Fruit fly (Drosophila melanogaster) whole organism, prepupa: ENCODE data around the gene tal-AA.

Experiments
- CG10631 ChIP-seq: fragments of 200-800 bp; sonication (Bioruptor generic); optimal IDR thresholded peaks from 2 replicates; lab custom pipeline; 2016; ENCODE audit warnings: missing biosample characterization, missing genetic modification characterization
- CG10669 ChIP-seq: fragments of 200-800 bp; sonication (Bioruptor generic); optimal IDR thresholded peaks from 3 replicates; lab custom pipeline; 2018; ENCODE audit warnings: missing biosample characterization, mild to moderate bottlenecking, missing genetic modification characterization, moderate library complexity
- CG11294 ChIP-seq: fragments of 200-800 bp; sonication (Bioruptor generic); IDR thresholded peaks from 2 replicates; pipeline ENCODE4 v1.3.6; 2022; ENCODE audit warnings: missing biosample characterization, missing genetic modification characterization
- CG11762 ChIP-seq: fragments of 200-800 bp; sonication (Bioruptor generic); optimal IDR thresholded peaks from 3 replicates; lab custom pipeline; 2016; ENCODE audit warnings: missing biosample characterization, missing genetic modification characterization; ENCODE audit not compliant: insufficient read depth
- CG11902 ChIP-seq: fragments of 200-800 bp; sonication (Bioruptor generic); optimal IDR thresholded peaks from 3 replicates; lab custom pipeline; 2016; ENCODE audit warnings: missing biosample characterization, missing genetic modification characterization
- CG15336 ChIP-seq: fragments of 200-800 bp; sonication (Bioruptor generic); IDR thresholded peaks from 2 replicates; pipeline ENCODE4 v1.3.6; 2022; ENCODE audit warnings: missing biosample characterization, missing genetic modification characterization
- CG1621 ChIP-seq: fragments of 200-800 bp; sonication (Bioruptor generic); optimal IDR thresholded peaks from 3 replicates; lab custom pipeline; 2018; ENCODE audit warnings: missing biosample characterization, mild to moderate bottlenecking, missing genetic modification characterization
- CG3032 ChIP-seq: fragments of 200-800 bp; optimal IDR thresholded peaks from 2 replicates; lab custom pipeline; 2019; ENCODE audit warnings: missing biosample characterization, mild to moderate bottlenecking, missing genetic modification characterization, moderate library complexity
- CG31627 ChIP-seq: fragments of 200-800 bp; sonication (Bioruptor generic); optimal IDR thresholded peaks from 3 replicates; lab custom pipeline; 2016; ENCODE audit warnings: missing biosample characterization, missing genetic modification characterization
- CG3919 ChIP-seq: fragments of 200-800 bp; sonication (Bioruptor generic); optimal IDR thresholded peaks from 3 replicates; lab custom pipeline; 2016; ENCODE audit warnings: missing biosample characterization, missing genetic modification characterization
- CG6163 ChIP-seq: fragments of 200-800 bp; sonication (Bioruptor generic); IDR thresholded peaks from 3 replicates; pipeline ENCODE4 v1.3.6; 2022; ENCODE audit warnings: missing biosample characterization, missing genetic modification characterization
- CG6276 ChIP-seq: fragments of 200-800 bp; sonication (Bioruptor generic); optimal IDR thresholded peaks from 2 replicates; lab custom pipeline; 2017; ENCODE audit warnings: missing biosample characterization, mild to moderate bottlenecking, missing genetic modification characterization
- CG6792 ChIP-seq: fragments of 200-800 bp; sonication (Bioruptor generic); optimal IDR thresholded peaks from 3 replicates; lab custom pipeline; 2016; ENCODE audit warnings: missing biosample characterization, missing genetic modification characterization
- CG6808 ChIP-seq: fragments of 200-800 bp; sonication (Bioruptor generic); optimal IDR thresholded peaks from 3 replicates; lab custom pipeline; 2017; ENCODE audit warnings: missing biosample characterization, missing genetic modification characterization, mild to moderate bottlenecking, moderate library complexity, missing genetic modification reagents
- CG6854 ChIP-seq: fragments of 200-800 bp; sonication (Bioruptor generic); optimal IDR thresholded peaks from 2 replicates; lab custom pipeline; 2017; ENCODE audit warnings: missing biosample characterization, mild to moderate bottlenecking, missing genetic modification characterization
- CG7368 ChIP-seq: fragments of 200-800 bp; sonication (Bioruptor generic); optimal IDR thresholded peaks from 3 replicates; lab custom pipeline; 2016; ENCODE audit warnings: missing biosample characterization, missing genetic modification characterization
- CG8119 ChIP-seq: fragments of 200-800 bp; sonication (Bioruptor generic); IDR thresholded peaks from 3 replicates; pipeline ENCODE4 v1.3.6; 2022; ENCODE audit warnings: missing biosample characterization, missing genetic modification characterization
- CG8319 ChIP-seq: fragments of 200-800 bp; sonication (Bioruptor generic); optimal IDR thresholded peaks from 3 replicates; lab custom pipeline; 2016; ENCODE audit warnings: missing biosample characterization, missing genetic modification characterization
- Eip75B ChIP-seq: fragments of 200-800 bp; sonication (Bioruptor generic); optimal IDR thresholded peaks from 3 replicates; lab custom pipeline; 2016; ENCODE audit warnings: missing biosample characterization, missing genetic modification characterization
- Eip78C ChIP-seq: fragments of 200-800 bp; sonication (Bioruptor generic); peaks from one replicate; lab custom pipeline; 2016; ENCODE audit warnings: missing biosample characterization, missing genetic modification characterization
- Eip93F ChIP-seq: fragments of 200-800 bp; sonication (Bioruptor generic); optimal IDR thresholded peaks from 2 replicates; lab custom pipeline; 2016; ENCODE audit warnings: missing biosample characterization, mild to moderate bottlenecking, missing genetic modification characterization
- Ets21C ChIP-seq: fragments of 200-800 bp; sonication (Bioruptor generic); optimal IDR thresholded peaks from 3 replicates; lab custom pipeline; 2016; ENCODE audit warnings: missing biosample characterization, missing genetic modification characterization
- Ets96B ChIP-seq: fragments of 200-800 bp; optimal IDR thresholded peaks from 2 replicates; lab custom pipeline; 2019; ENCODE audit warnings: missing biosample characterization, mild to moderate bottlenecking, missing genetic modification characterization, moderate library complexity
- Hr38 ChIP-seq: sonication (Bioruptor generic); optimal IDR thresholded peaks from 2 replicates; lab custom pipeline; 2016; ENCODE audit warnings: missing biosample characterization, missing genetic modification characterization
- Hr39 ChIP-seq: fragments of 200-800 bp; sonication (Bioruptor generic); optimal IDR thresholded peaks from 2 replicates; lab custom pipeline; 2016; ENCODE audit warnings: missing biosample characterization, missing genetic modification characterization
- Hr4 ChIP-seq: fragments of 200-800 bp; sonication (Bioruptor generic); optimal IDR thresholded peaks from 3 replicates; lab custom pipeline; 2016; ENCODE audit warnings: missing biosample characterization, missing genetic modification characterization
- Met ChIP-seq: fragments of 200-800 bp; sonication (Bioruptor generic); optimal IDR thresholded peaks from 3 replicates; lab custom pipeline; 2016; ENCODE audit warnings: missing biosample characterization, missing genetic modification characterization
- OdsH ChIP-seq: fragments of 200-800 bp; sonication (Bioruptor generic); optimal IDR thresholded peaks from 3 replicates; lab custom pipeline; 2016; ENCODE audit warnings: missing biosample characterization, missing genetic modification characterization
- Smox ChIP-seq: fragments of 200-800 bp; sonication (Bioruptor generic); optimal IDR thresholded peaks from 3 replicates; lab custom pipeline; 2016; ENCODE audit warnings: missing biosample characterization, missing genetic modification characterization
- Sox102F ChIP-seq: fragments of 200-800 bp; sonication (Bioruptor generic); optimal IDR thresholded peaks from 2 replicates; lab custom pipeline; 2016; ENCODE audit warnings: missing biosample characterization, mild to moderate bottlenecking, missing genetic modification characterization
- Sox14 ChIP-seq: fragments of 200-800 bp; sonication (Bioruptor generic); optimal IDR thresholded peaks from 3 replicates; lab custom pipeline; 2016; ENCODE audit warnings: missing biosample characterization, missing genetic modification characterization
- Sox15 ChIP-seq: fragments of 200-800 bp; sonication (Bioruptor generic); optimal IDR thresholded peaks from 3 replicates; lab custom pipeline; 2016; ENCODE audit warnings: missing biosample characterization, missing genetic modification characterization
- achi ChIP-seq: fragments of 200-800 bp; sonication (Bioruptor generic); optimal IDR thresholded peaks from 3 replicates; lab custom pipeline; 2016; ENCODE audit warnings: missing biosample characterization, missing genetic modification characterization
- acj6 ChIP-seq: fragments of 200-800 bp; sonication (Bioruptor generic); optimal IDR thresholded peaks from 3 replicates; lab custom pipeline; 2016; ENCODE audit warnings: missing biosample characterization, missing genetic modification characterization
- cyc ChIP-seq: fragments of 200-800 bp; sonication (Bioruptor generic); optimal IDR thresholded peaks from 3 replicates; lab custom pipeline; 2016; ENCODE audit warnings: missing biosample characterization, missing genetic modification characterization
- dac ChIP-seq: fragments of 200-800 bp; sonication (Bioruptor generic); optimal IDR thresholded peaks from 2 replicates; lab custom pipeline; 2017; ENCODE audit warnings: missing biosample characterization, mild to moderate bottlenecking, missing genetic modification characterization
- dsx ChIP-seq: fragments of 200-800 bp; optimal IDR thresholded peaks from 3 replicates; lab custom pipeline; 2019; ENCODE audit warnings: missing biosample characterization, mild to moderate bottlenecking, missing genetic modification characterization, moderate library complexity; ENCODE audit not compliant: poor library complexity, severe bottlenecking
- eg ChIP-seq: fragments of 200-800 bp; sonication (Bioruptor generic); IDR thresholded peaks from 3 replicates; pipeline ENCODE4 v1.3.6; 2022; ENCODE audit warnings: missing biosample characterization, missing genetic modification characterization
- fkh ChIP-seq: fragments of 200-800 bp; sonication (Bioruptor generic); optimal IDR thresholded peaks from 3 replicates; lab custom pipeline; 2017; ENCODE audit warnings: missing biosample characterization, mild to moderate bottlenecking, missing genetic modification characterization, moderate library complexity
- lz ChIP-seq: fragments of 200-800 bp; sonication (Bioruptor generic); optimal IDR thresholded peaks from 3 replicates; lab custom pipeline; 2016; ENCODE audit warnings: missing biosample characterization, missing genetic modification characterization
- net ChIP-seq: fragments of 200-800 bp; sonication (Bioruptor generic); optimal IDR thresholded peaks from 3 replicates; lab custom pipeline; 2016; ENCODE audit warnings: missing biosample characterization, missing genetic modification characterization
- pdm3 ChIP-seq: fragments of 200-800 bp; sonication (Bioruptor generic); optimal IDR thresholded peaks from 3 replicates; lab custom pipeline; 2016; ENCODE audit warnings: missing biosample characterization, missing genetic modification characterization
- salr ChIP-seq, 2 experiments: fragments of 200-800 bp; sonication (Bioruptor generic); optimal IDR thresholded peaks; 3 replicates each; lab custom pipeline; 2016 to 2018; ENCODE audit warnings: missing biosample characterization in 2 of 2, missing genetic modification characterization in 2 of 2, mild to moderate bottlenecking in 1 of 2
- spab ChIP-seq: fragments of 200-800 bp; sonication (Bioruptor generic); optimal IDR thresholded peaks from 2 replicates; lab custom pipeline; 2017; ENCODE audit warnings: missing biosample characterization, mild to moderate bottlenecking, missing genetic modification characterization, missing genetic modification reagents
- ss ChIP-seq, 2 experiments: fragments of 200-800 bp; sonication (Bioruptor generic); optimal IDR thresholded peaks; 2 replicates in 1 of 2; 3 replicates in 1 of 2; lab custom pipeline; 2017 to 2018; ENCODE audit warnings: mild to moderate bottlenecking in 2 of 2, missing biosample characterization in 2 of 2, missing genetic modification characterization in 2 of 2, moderate library complexity in 1 of 2
- svp ChIP-seq: fragments of 200-800 bp; sonication (Bioruptor generic); peaks from one replicate; lab custom pipeline; 2016; ENCODE audit warnings: missing biosample characterization, missing genetic modification characterization
- topi ChIP-seq: fragments of 200-800 bp; sonication (Bioruptor generic); optimal IDR thresholded peaks from 3 replicates; lab custom pipeline; 2016; ENCODE audit warnings: missing biosample characterization, missing genetic modification characterization
- vri ChIP-seq: fragments of 200-800 bp; sonication (Bioruptor generic); optimal IDR thresholded peaks from 3 replicates; lab custom pipeline; 2016; ENCODE audit warnings: missing biosample characterization, mild to moderate bottlenecking, missing genetic modification characterization

tal-AA gene

dm6 chr3R:13839883-13840412 lies 27.0 kb downstream of the tal-AA start, which contains the start of gene CG31495:
Gene CG31495, minus strand, starts transcription at chr3R:13839934.
- TF ChIP-seq net (GFP tag; lab: Kevin White, UChicago) (no peak), svp (peak; percentile 47), cyc (GFP tag; lab: Kevin White, UChicago) (peak; percentile 11), CG10631 (GFP tag; lab: Kevin White, UChicago) (peak; percentile 7), Sox102F (GFP tag; lab: Kevin White, UChicago) (peak; percentile 16), Sox14 (peak; percentile 19), CG6276 (GFP tag; lab: Kevin White, UChicago) (peak; percentile 38), Eip78C (GFP tag; lab: Kevin White, UChicago) (peak; percentile 39), CG6163 (GFP tag; lab: Robert Waterston, UW) (no peak), CG1621 (tag; lab: Kevin White, UChicago) (no peak), CG31627 (GFP tag; lab: Kevin White, UChicago) (peak; percentile 43), Smox (GFP tag; lab: Kevin White, UChicago) (peak; percentile 38), acj6 (peak; percentile 26), lz (GFP tag; lab: Kevin White, UChicago) (peak; percentile 9), Hr39 (peak; percentile 36), CG6792 (GFP tag; lab: Kevin White, UChicago) (no peak), dsx (GFP tag; lab: Kevin White, UChicago) (peak; percentile 9), CG3919 (GFP tag; lab: Kevin White, UChicago) (peak; percentile 2), pdm3 (peak; percentile 30), Ets96B (no peak), Hr4 (peak; percentile 21), Met (GFP tag; lab: Kevin White, UChicago) (no peak), CG3032 (tag; lab: Kevin White, UChicago) (no peak)

- TF ChIP-seq salr (GFP tag; optimal IDR thresholded peaks at IDR 0.05; lab: Kevin White, UChicago): peak; percentile 22 to 34
- peak; percentile 72 for TF ChIP-seq eg (GFP tag; lab: Robert Waterston, UW)
- peak; percentile 83 for TF ChIP-seq svp
- peak; percentile 28 for TF ChIP-seq Sox15 (GFP tag; lab: Kevin White, UChicago)
- peak; percentile 35 for TF ChIP-seq vri
- TF ChIP-seq achi: peak; percentile 73
- TF ChIP-seq CG6854 (GFP tag; lab: Kevin White, UChicago): no peak
- TF ChIP-seq dsx (GFP tag; lab: Kevin White, UChicago): peak; percentile 78
- peak; percentile 34 for TF ChIP-seq CG31627 (GFP tag; lab: Kevin White, UChicago)
- no peak for TF ChIP-seq CG11294 (GFP tag; lab: Robert Waterston, UW)
- TF ChIP-seq CG8319: no peak
- TF ChIP-seq CG11902 (GFP tag; lab: Kevin White, UChicago): no peak
- peak; percentile 68 for TF ChIP-seq CG10631 (GFP tag; lab: Kevin White, UChicago)
- TF ChIP-seq CG10669 (GFP tag; lab: Kevin White, UChicago): peak; percentile 46
- peak; percentile 22 for TF ChIP-seq Hr39
- peak; percentile 13 for TF ChIP-seq Ets21C
- TF ChIP-seq CG6792 (GFP tag; lab: Kevin White, UChicago): peak; percentile 41
- TF ChIP-seq CG11762 (GFP tag; lab: Kevin White, UChicago): no peak
- peak; percentile 56 for TF ChIP-seq spab (GFP tag; lab: Kevin White, UChicago)
- peak; percentile 68 for TF ChIP-seq CG8119
- peak; percentile 52 for TF ChIP-seq OdsH (GFP tag; lab: Kevin White, UChicago)
- peak; percentile 30 for TF ChIP-seq CG7368 (GFP tag; lab: Kevin White, UChicago)
- peak; percentile 69 for TF ChIP-seq CG3919 (GFP tag; lab: Kevin White, UChicago)
- no peak for TF ChIP-seq dac (GFP tag; lab: Kevin White, UChicago)
- peak; percentile 65 for TF ChIP-seq Met (GFP tag; lab: Kevin White, UChicago)
- TF ChIP-seq topi (GFP tag; lab: Kevin White, UChicago): peak; percentile 52
- peak; percentile 65 for TF ChIP-seq Eip75B
- TF ChIP-seq Hr4: peak; percentile 42
- no peak for TF ChIP-seq fkh (GFP tag; lab: Kevin White, UChicago)
- TF ChIP-seq pdm3: peak; percentile 64
- TF ChIP-seq Eip93F: no peak
- TF ChIP-seq Hr38 (GFP tag; lab: Kevin White, UChicago): no peak
- peak; percentile 65 for TF ChIP-seq CG15336
- peak; percentile 82 to 84 for TF ChIP-seq ss (GFP tag; optimal IDR thresholded peaks at IDR 0.05; lab: Kevin White, UChicago)
- TF ChIP-seq CG6808 (GFP tag; lab: Kevin White, UChicago): peak; percentile 71
- peak; percentile 84 for TF ChIP-seq CG6163 (GFP tag; lab: Robert Waterston, UW)
- peak; percentile 48 for TF ChIP-seq Smox (GFP tag; lab: Kevin White, UChicago)
- no peak for TF ChIP-seq CG6276 (GFP tag; lab: Kevin White, UChicago)
Observed at dm6 chr3R:13840956-13841355, 28.0 kb downstream of the tal-AA start.
